Worm (Caenorhabditis elegans) whole organism, L4/young adult: ENCODE results near the gene F15D4.2.

Source experiments
- W03F9.2 ChIP-seq: fragments of 150-350 bp; optimal IDR thresholded peaks from 2 replicates; lab custom pipeline; 2014; ENCODE audit warnings: missing biosample characterization, missing genetic modification characterization
- him-1 ChIP-seq: sonication (generic microtip); optimal IDR thresholded peaks from 2 replicates; lab custom pipeline; 2016; ENCODE audit warnings: missing genotype, missing genetic modification reagents, missing genetic modification characterization, missing compliant biosample characterization

DNA sequence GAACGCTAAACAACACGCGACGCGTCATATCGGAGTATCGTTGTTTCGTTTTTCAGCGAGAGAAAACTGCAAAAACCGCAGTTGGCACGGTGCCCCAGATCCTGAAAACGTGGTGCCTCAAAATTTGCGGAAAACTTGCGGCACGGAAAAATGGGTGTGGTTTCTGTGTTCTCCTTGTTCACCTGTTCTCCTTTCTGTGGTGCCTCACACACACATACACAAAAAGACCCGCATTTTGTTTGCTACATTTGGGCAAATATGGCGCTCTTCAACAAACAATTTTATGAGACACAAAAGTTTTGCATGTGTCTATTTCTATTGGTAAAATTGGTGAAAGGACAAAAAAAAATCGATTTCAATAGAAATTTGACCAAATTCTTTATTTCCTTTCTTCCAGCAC is 17.0 kb upstream of the F15D4.2 start:
- TF ChIP-seq him-1 (tag; lab: Kevin White, UChicago) (no peak), W03F9.2 (no peak)
